Fruit fly (Drosophila melanogaster): ENCODE results near the gene CG10725.
A peak's percentile ranks its signal among the peaks of the same experiment; 100 is the strongest.

dm6 chr3L:13389834-13390233 is 47.9 kb upstream of the CG10725 start, which contains the start of gene Poc1:
- TF ChIP-seq CTCF (optimal IDR thresholded peaks at IDR 0.05) (peak; percentile 91 to 92), CG8478 (optimal IDR thresholded peaks at IDR 0.05) (no peak)

Data from S2 (cell line).